Worm (Caenorhabditis elegans): ENCODE data around the gene T01B7.9.

DNA sequence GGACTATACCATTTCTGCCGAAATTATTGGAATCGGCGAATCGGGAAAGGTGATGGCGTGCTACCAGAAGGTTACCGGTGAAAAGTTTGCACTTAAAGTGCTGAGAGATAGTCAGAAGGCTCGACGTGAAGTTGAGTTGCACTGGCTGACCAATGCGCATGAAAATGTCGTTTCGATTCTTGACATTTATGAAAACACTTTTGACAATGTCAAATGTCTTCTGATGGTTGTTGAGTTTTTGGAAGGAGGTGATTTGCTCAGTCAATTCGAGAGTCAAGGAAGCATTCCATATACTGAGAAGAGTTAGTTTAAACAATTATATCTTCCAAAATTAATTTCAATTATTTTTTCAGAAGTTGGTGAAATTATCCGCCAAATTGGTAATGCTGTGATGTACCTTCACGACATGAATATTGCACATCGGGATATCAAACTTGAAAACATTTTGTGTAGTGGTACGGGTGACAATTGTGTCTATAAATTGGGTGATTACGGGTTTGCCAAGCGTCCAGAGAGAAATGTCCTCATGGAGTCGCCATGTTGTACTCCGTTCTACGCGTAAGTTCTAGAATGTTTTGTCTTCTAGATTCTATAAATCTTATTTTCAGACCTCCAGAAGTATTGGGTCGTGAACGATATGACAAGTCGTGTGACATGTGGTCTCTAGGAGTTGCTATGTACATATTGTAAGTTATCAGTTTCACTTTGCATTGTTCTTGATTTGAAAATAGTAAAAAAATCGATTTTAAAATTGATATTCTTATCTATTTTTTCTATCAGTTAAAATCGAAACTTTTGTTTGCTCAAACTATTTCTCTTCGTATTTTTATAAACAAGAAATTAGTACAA, 19.1 kb upstream of the T01B7.9 start:
- no peak for TF ChIP-seq tab-1 (GFP tag; IDR thresholded peaks at IDR 0.05)
- TF ChIP-seq ztf-29 (GFP tag; IDR thresholded peaks at IDR 0.05): no peak
- TF ChIP-seq flt-1 (GFP tag; IDR thresholded peaks at IDR 0.05): no peak
- no peak for TF ChIP-seq T22C8.4 (GFP tag; IDR thresholded peaks at IDR 0.05)
- no peak for TF ChIP-seq ztf-23 (GFP tag; IDR thresholded peaks at IDR 0.05)
- no peak for TF ChIP-seq cog-1 (tag; optimal IDR thresholded peaks at IDR 0.05)
- TF ChIP-seq med-1 (GFP tag; optimal IDR thresholded peaks at IDR 0.05; ENCODE audit: insufficient read depth): no peak
- no peak for TF ChIP-seq klf-2 (GFP tag; conservative IDR thresholded peaks at IDR 0.05)

Measured in whole organism, midembryonic.